Fruit fly (Drosophila melanogaster) whole organism, pupa: ENCODE results near the gene Rgl.

Source experiments
- CG10348 ChIP-seq: fragments of 200-800 bp; sonication (Bioruptor generic); IDR thresholded peaks from 2 replicates; pipeline ENCODE4 v1.3.6; 2022; ENCODE audit warnings: missing biosample characterization, missing genetic modification characterization
- CG12605 ChIP-seq: fragments of 200-800 bp; sonication (Bioruptor generic); IDR thresholded peaks from 2 replicates; pipeline ENCODE4 v1.3.6; 2022; ENCODE audit warnings: missing biosample characterization, missing genetic modification characterization
- CG13204 ChIP-seq: fragments of 200-800 bp; sonication (Bioruptor generic); optimal IDR thresholded peaks from 2 replicates; lab custom pipeline; 2018; ENCODE audit warnings: missing biosample characterization, mild to moderate bottlenecking, missing genetic modification characterization, moderate library complexity
- CG14655 ChIP-seq: fragments of 200-800 bp; sonication (Bioruptor generic); optimal IDR thresholded peaks from 3 replicates; lab custom pipeline; 2017; ENCODE audit warnings: mild to moderate bottlenecking, missing biosample characterization, missing genetic modification reagents, missing genetic modification characterization
- CG15710 ChIP-seq: fragments of 200-800 bp; sonication (Bioruptor generic); optimal IDR thresholded peaks from 2 replicates; lab custom pipeline; 2018; ENCODE audit warnings: missing biosample characterization, mild to moderate bottlenecking, missing genetic modification characterization, moderate library complexity
- CG17806 ChIP-seq: fragments of 200-800 bp; sonication (Bioruptor generic); optimal IDR thresholded peaks from 2 replicates; lab custom pipeline; 2018; ENCODE audit warnings: missing biosample characterization, mild to moderate bottlenecking, missing genetic modification characterization, moderate library complexity
- CG32121 ChIP-seq: fragments of 200-800 bp; sonication (Bioruptor generic); IDR thresholded peaks from 2 replicates; pipeline ENCODE4 v1.3.6; 2022; ENCODE audit warnings: missing biosample characterization, missing genetic modification characterization
- CG34367 ChIP-seq: fragments of 200-800 bp; sonication (Bioruptor generic); optimal IDR thresholded peaks from 2 replicates; lab custom pipeline; 2018; ENCODE audit warnings: missing biosample characterization, mild to moderate bottlenecking, missing genetic modification characterization
- CG4496 ChIP-seq: fragments of 200-800 bp; sonication (Bioruptor generic); IDR thresholded peaks from 3 replicates; pipeline ENCODE4 v1.3.6; 2022; ENCODE audit warnings: missing biosample characterization, missing genetic modification characterization
- CG8159 ChIP-seq: fragments of 200-800 bp; sonication (Bioruptor generic); optimal IDR thresholded peaks from 3 replicates; lab custom pipeline; 2018; ENCODE audit warnings: missing biosample characterization, mild to moderate bottlenecking, missing genetic modification characterization, moderate library complexity
- CG8301 ChIP-seq: fragments of 200-800 bp; sonication (Bioruptor generic); optimal IDR thresholded peaks from 2 replicates; lab custom pipeline; 2018; ENCODE audit warnings: missing biosample characterization, mild to moderate bottlenecking, missing genetic modification characterization
- CG9948 ChIP-seq: fragments of 200-800 bp; sonication (Bioruptor generic); optimal IDR thresholded peaks from 2 replicates; lab custom pipeline; 2018; ENCODE audit warnings: missing biosample characterization, mild to moderate bottlenecking, missing genetic modification characterization, moderate library complexity
- D1 ChIP-seq: fragments of 200-800 bp; sonication (Bioruptor generic); optimal IDR thresholded peaks from 2 replicates; lab custom pipeline; 2018; ENCODE audit warnings: missing biosample characterization, mild to moderate bottlenecking, missing genetic modification characterization, moderate library complexity
- EcR ChIP-seq: fragments of 200-800 bp; sonication (Bioruptor generic); optimal IDR thresholded peaks from 3 replicates; lab custom pipeline; 2019; ENCODE audit warnings: missing biosample characterization, missing genetic modification characterization, mild to moderate bottlenecking, moderate library complexity, missing genetic modification reagents
- Ets98B ChIP-seq: fragments of 200-800 bp; sonication (Bioruptor generic); IDR thresholded peaks from 2 replicates; pipeline ENCODE4 v1.3.6; 2022; ENCODE audit warnings: missing biosample characterization, missing genetic modification characterization
- Pif1A ChIP-seq: fragments of 200-800 bp; sonication (Bioruptor generic); optimal IDR thresholded peaks from 3 replicates; lab custom pipeline; 2016; ENCODE audit warnings: missing biosample characterization, missing genetic modification characterization
- Pif1B ChIP-seq: fragments of 200-800 bp; sonication (Bioruptor generic); optimal IDR thresholded peaks from 3 replicates; lab custom pipeline; 2016; ENCODE audit warnings: missing biosample characterization, missing genetic modification characterization
- Snoo ChIP-seq: fragments of 200-800 bp; sonication (Bioruptor generic); optimal IDR thresholded peaks from 3 replicates; lab custom pipeline; 2017; ENCODE audit warnings: missing biosample characterization, mild to moderate bottlenecking, missing genetic modification characterization, inconsistent platforms
- fd96Ca ChIP-seq: fragments of 200-800 bp; sonication (Bioruptor generic); IDR thresholded peaks from 3 replicates; pipeline ENCODE4 v1.3.6; 2022; ENCODE audit warnings: missing biosample characterization, missing genetic modification characterization
- gl ChIP-seq: fragments of 200-800 bp; sonication (Bioruptor generic); optimal IDR thresholded peaks from 2 replicates; lab custom pipeline; 2018; ENCODE audit warnings: missing biosample characterization, mild to moderate bottlenecking, missing genetic modification characterization
- rn ChIP-seq: fragments of 200-800 bp; sonication (Bioruptor generic); IDR thresholded peaks from 2 replicates; pipeline ENCODE4 v1.3.6; 2022; ENCODE audit warnings: missing biosample characterization, missing genetic modification characterization

The Rgl gene

DNA sequence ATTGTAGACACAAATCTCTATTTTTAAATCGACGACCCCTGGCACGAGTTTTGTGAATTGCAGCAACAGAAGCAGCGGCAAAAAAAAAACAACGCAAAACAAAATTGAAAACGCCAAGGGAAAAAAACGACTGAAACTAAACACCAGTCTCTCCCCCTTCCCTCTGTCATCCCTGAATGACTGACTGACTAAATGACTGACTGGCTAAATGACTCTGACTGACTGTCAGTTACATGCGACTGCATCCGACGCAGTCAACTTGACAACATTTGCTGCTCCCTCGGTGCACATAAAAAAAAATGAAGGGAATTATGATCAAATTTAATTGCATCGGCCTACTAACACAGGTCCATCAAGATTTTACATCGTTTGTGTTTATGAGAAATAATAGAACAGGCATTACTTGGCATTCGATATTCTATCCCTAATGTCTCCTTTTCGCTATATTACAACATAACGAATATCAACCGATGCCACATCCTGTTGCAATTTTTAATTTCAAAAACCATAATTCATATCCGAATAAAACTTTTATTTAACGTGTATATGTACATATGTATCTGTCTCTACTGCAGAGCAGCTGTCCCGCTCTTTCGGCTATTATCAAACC, 7.4 kb downstream of the Rgl start:
- peak; percentile 62 for TF ChIP-seq CG34367
- peak; percentile 63; the same call in 2 of the 3 replicates for TF ChIP-seq CG4496 (GFP tag; lab: Robert Waterston, UW)
- peak; percentile 79 for TF ChIP-seq fd96Ca (GFP tag; lab: Robert Waterston, UW)
- TF ChIP-seq EcR (GFP tag; lab: Kevin White, UChicago), result no peak
- peak; percentile 74 for TF ChIP-seq CG8159 (tag; lab: Kevin White, UChicago)
- TF ChIP-seq Pif1B (GFP tag; lab: Kevin White, UChicago), result peak; percentile 55
- peak; percentile 78 for TF ChIP-seq CG15710 (tag; lab: Kevin White, UChicago)
- peak; percentile 75 for TF ChIP-seq CG17806 (tag; lab: Kevin White, UChicago)
- no peak for TF ChIP-seq Snoo (tag; lab: Kevin White, UChicago)
- peak; percentile 72 for TF ChIP-seq CG8301 (tag; lab: Kevin White, UChicago)
- peak; percentile 79 for TF ChIP-seq CG9948
- no peak for TF ChIP-seq Ets98B
- peak; percentile 14 for TF ChIP-seq gl (tag; lab: Kevin White, UChicago)
- TF ChIP-seq CG14655 (GFP tag; lab: Kevin White, UChicago), result peak; percentile 77
- no peak for TF ChIP-seq CG12605 (GFP tag; lab: Robert Waterston, UW)
- peak; percentile 57 for TF ChIP-seq CG32121
- TF ChIP-seq CG10348 (GFP tag; lab: Robert Waterston, UW), result no peak
- TF ChIP-seq Pif1A (GFP tag; lab: Kevin White, UChicago), result peak; percentile 73
- TF ChIP-seq CG13204 (GFP tag; lab: Kevin White, UChicago), result no peak
- TF ChIP-seq rn (GFP tag; lab: Robert Waterston, UW), result peak; percentile 20; the same call in 1 of the 2 replicates
- TF ChIP-seq D1, result peak; percentile 17

dm6 chr3L:13914573-13914972, 10.6 kb downstream of the Rgl start:
- no peak for TF ChIP-seq CG14655 (GFP tag; lab: Kevin White, UChicago)
- TF ChIP-seq CG8159 (tag; lab: Kevin White, UChicago), result no peak
- no peak for TF ChIP-seq Ets98B

DNA sequence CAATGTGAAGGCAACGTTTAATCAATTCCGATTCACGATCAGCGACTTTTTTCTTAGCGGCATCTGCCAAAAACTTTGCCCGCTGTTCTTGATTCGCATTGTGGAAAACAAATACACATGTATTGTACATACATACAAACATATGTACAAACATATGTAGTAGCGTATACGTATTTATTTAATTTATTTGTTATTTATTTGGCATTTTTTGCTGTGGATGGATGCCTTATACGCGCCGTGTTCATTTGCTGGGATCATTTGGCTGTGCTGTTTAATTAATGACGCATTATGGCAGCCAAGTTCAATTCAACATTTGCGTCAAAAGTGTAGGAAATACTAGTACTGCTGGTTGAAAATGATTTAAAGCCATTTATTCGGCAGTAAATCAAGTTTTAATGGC, 12.4 kb downstream of the Rgl start:
- TF ChIP-seq D1, result no peak
- no peak for TF ChIP-seq Ets98B
- TF ChIP-seq CG8301 (tag; lab: Kevin White, UChicago), result no peak
- TF ChIP-seq CG15710 (tag; lab: Kevin White, UChicago), result no peak
- no peak for TF ChIP-seq Pif1A (GFP tag; lab: Kevin White, UChicago)
- TF ChIP-seq CG14655 (GFP tag; lab: Kevin White, UChicago), result no peak
- no peak for TF ChIP-seq Snoo (tag; lab: Kevin White, UChicago)
- no peak for TF ChIP-seq CG9948
- TF ChIP-seq, all 21 proteins: peak for 0

DNA sequence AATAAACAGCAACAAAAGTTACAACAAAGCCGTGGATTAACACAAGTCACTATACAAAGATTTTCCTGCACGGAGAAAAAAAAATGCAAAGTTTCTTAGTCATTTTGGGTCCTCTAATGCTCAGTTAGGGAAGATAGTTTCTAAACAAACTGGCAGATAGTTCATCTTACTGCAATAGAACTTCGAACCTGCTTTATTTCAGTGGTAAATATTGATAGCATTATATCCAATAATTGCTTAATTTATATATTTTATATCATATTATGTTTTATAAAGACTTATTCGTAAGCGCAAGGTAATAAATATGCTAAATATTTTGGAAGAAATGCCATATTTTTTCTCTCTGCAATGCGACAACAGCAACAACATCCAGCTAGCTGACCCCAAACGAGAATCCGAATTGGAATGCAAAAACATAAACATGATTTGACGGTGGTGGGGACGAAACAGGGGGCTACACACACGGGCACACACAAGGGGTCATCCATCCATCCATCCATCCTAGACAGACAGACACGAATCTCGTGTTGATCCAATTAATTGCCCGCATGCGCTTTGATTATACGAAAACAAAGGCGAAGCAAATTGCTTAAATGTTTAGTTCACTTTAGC, 13.4 kb downstream of the Rgl start:
- no peak for TF ChIP-seq Pif1A (GFP tag; lab: Kevin White, UChicago)
- TF ChIP-seq Snoo (tag; lab: Kevin White, UChicago), result no peak
- TF ChIP-seq CG4496 (GFP tag; lab: Robert Waterston, UW), result peak; percentile 37; the same call in 1 of the 3 replicates
- TF ChIP-seq EcR (GFP tag; lab: Kevin White, UChicago), result no peak
- TF ChIP-seq CG9948, result peak; percentile 9
- TF ChIP-seq Pif1B (GFP tag; lab: Kevin White, UChicago), result no peak
- no peak for TF ChIP-seq gl (tag; lab: Kevin White, UChicago)
- TF ChIP-seq CG32121, result peak; percentile 56
- peak; percentile 40 for TF ChIP-seq CG14655 (GFP tag; lab: Kevin White, UChicago)
- no peak for TF ChIP-seq CG8159 (tag; lab: Kevin White, UChicago)
- TF ChIP-seq CG13204 (GFP tag; lab: Kevin White, UChicago), result no peak
- peak; percentile 48; the same call in 1 of the 2 replicates for TF ChIP-seq Ets98B
- TF ChIP-seq rn (GFP tag; lab: Robert Waterston, UW), result no peak
- TF ChIP-seq CG17806 (tag; lab: Kevin White, UChicago), result no peak
- peak; percentile 17 for TF ChIP-seq CG8301 (tag; lab: Kevin White, UChicago)
- no peak for TF ChIP-seq CG15710 (tag; lab: Kevin White, UChicago)
- no peak for TF ChIP-seq CG10348 (GFP tag; lab: Robert Waterston, UW)
- no peak; the same call in 2 of the 3 replicates for TF ChIP-seq fd96Ca (GFP tag; lab: Robert Waterston, UW)
- TF ChIP-seq CG12605 (GFP tag; lab: Robert Waterston, UW), result no peak
- TF ChIP-seq D1, result no peak
- no peak for TF ChIP-seq CG34367

DNA sequence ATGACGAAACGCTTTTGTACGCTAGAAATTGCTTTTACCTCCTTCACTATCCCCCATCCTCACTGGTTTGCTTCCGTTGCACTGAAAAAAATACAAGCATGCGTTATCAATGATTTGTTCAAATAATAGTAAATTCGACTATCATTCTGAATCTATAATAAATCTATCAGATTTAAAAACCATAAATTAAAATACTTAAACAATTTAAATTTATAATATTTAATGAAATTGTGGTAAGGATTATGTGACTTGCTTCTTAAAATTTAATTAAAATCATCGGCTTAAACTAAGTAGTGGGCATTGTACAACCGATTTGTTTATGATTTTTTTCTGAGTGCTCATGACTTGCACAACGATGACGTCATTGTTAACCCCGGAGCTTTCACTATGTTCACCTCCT, 19.6 kb downstream of the Rgl start:
- TF ChIP-seq CG8159 (tag; lab: Kevin White, UChicago) (peak; percentile 35), Pif1B (GFP tag; lab: Kevin White, UChicago) (no peak), CG14655 (GFP tag; lab: Kevin White, UChicago) (peak; percentile 43), CG9948 (no peak), CG15710 (tag; lab: Kevin White, UChicago) (peak; percentile 13), CG8301 (tag; lab: Kevin White, UChicago) (peak; percentile 24), CG10348 (GFP tag; lab: Robert Waterston, UW) (no peak)

DNA sequence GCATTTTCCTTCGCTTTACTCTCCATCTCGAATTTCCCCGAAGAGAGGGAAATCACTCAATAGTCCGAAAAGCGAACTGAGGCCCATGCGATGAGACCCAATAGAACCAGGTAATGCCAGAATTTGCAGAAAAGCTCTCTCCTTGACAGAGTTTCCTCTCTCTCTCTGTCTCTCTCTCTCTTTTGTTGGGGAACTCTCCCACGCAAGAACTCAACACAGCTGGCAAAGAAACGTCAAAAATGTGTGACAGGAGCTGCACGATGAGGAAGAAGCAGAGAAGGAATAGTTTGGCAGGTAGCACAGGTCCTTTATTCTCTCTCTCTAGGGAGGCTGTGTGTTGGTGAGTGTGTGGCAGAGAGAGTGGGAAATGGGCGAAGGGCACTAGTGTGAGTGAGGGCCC, 20.7 kb downstream of the Rgl start:
- TF ChIP-seq Pif1A (GFP tag; lab: Kevin White, UChicago) (no peak), EcR (GFP tag; lab: Kevin White, UChicago) (no peak), CG15710 (tag; lab: Kevin White, UChicago) (no peak), Pif1B (GFP tag; lab: Kevin White, UChicago) (no peak), CG8301 (tag; lab: Kevin White, UChicago) (no peak), fd96Ca (GFP tag; lab: Robert Waterston, UW) (no peak), CG12605 (GFP tag; lab: Robert Waterston, UW) (no peak), CG9948 (no peak), rn (GFP tag; lab: Robert Waterston, UW) (no peak), CG10348 (GFP tag; lab: Robert Waterston, UW) (no peak), CG13204 (GFP tag; lab: Kevin White, UChicago) (no peak), CG34367 (no peak)
